Worm (Caenorhabditis elegans) whole organism, L1 larva: ENCODE results near the gene dpy-30.
A peak's percentile ranks its signal among the peaks of the same experiment; 100 is the strongest.

Source experiments
- C16A3.4 ChIP-seq: fragments of 150-350 bp; optimal IDR thresholded peaks from 2 replicates; lab custom pipeline; 2014; ENCODE audit warnings: missing biosample characterization, missing genetic modification characterization
- Y116A8C.19 ChIP-seq: sonication (generic microtip); optimal IDR thresholded peaks from 2 replicates; lab custom pipeline; 2016; ENCODE audit warnings: missing compliant biosample characterization, missing genetic modification characterization, borderline replicate concordance
- aha-1 ChIP-seq: fragments of 150-350 bp; optimal IDR thresholded peaks from 2 replicates; lab custom pipeline; 2014; ENCODE audit warnings: missing biosample characterization, missing genetic modification characterization
- alr-1 ChIP-seq: fragments of 200-800 bp; sonication (Bioruptor generic); optimal IDR thresholded peaks from 2 replicates; lab custom pipeline; 2018; ENCODE audit warnings: borderline replicate concordance, mild to moderate bottlenecking, missing genetic modification characterization, missing compliant biosample characterization
- aly-2 ChIP-seq: fragments of 150-350 bp; optimal IDR thresholded peaks from 2 replicates; lab custom pipeline; 2014; ENCODE audit warnings: missing biosample characterization, missing genetic modification characterization
- blmp-1 ChIP-seq: fragments of 150-350 bp; optimal IDR thresholded peaks from 2 replicates; lab custom pipeline; 2014; ENCODE audit warnings: missing biosample characterization, missing genetic modification characterization
- ceh-82 ChIP-seq, 3 experiments: fragments of 150-350 bp in 1 of 3; sonication (generic microtip) in 2 of 3; optimal IDR thresholded peaks; 2 replicates each; lab custom pipeline; 2014 to 2017; ENCODE audit warnings: missing biosample characterization in 3 of 3, missing genetic modification characterization in 3 of 3
- ceh-90 ChIP-seq: sonication (generic microtip); optimal IDR thresholded peaks from 2 replicates; lab custom pipeline; 2016; ENCODE audit warnings: missing genetic modification characterization, missing compliant biosample characterization
- dpl-1 ChIP-seq, 3 experiments: fragments of 150-350 bp in 2 of 3; sonication (generic microtip) in 1 of 3; optimal IDR thresholded peaks; 2 replicates each; lab custom pipeline; 2014 to 2017; ENCODE audit warnings: missing biosample characterization in 3 of 3, missing genetic modification characterization in 3 of 3, missing genetic modification reagents in 3 of 3
- dsc-1 ChIP-seq: sonication (generic microtip); optimal IDR thresholded peaks from 2 replicates; lab custom pipeline; 2016; ENCODE audit warnings: mild to moderate bottlenecking, missing genetic modification characterization, missing compliant biosample characterization
- efl-1 ChIP-seq, 4 experiments: fragments of 150-350 bp; optimal IDR thresholded peaks in 3 of 4; peaks in 1 of 4; 1 replicate in 1 of 4; 2 replicates in 3 of 4; lab custom pipeline; 2014; ENCODE audit warnings: missing biosample characterization in 2 of 4, missing genetic modification characterization in 2 of 4, missing genetic modification reagents in 2 of 4
- efl-3 ChIP-seq: fragments of 200-800 bp; sonication (Bioruptor generic); optimal IDR thresholded peaks from 2 replicates; lab custom pipeline; 2018; ENCODE audit warnings: mild to moderate bottlenecking, missing genetic modification characterization, missing compliant biosample characterization
- elt-2 ChIP-seq: sonication (generic microtip); optimal IDR thresholded peaks from 2 replicates; lab custom pipeline; 2016; ENCODE audit warnings: missing genetic modification characterization, mild to moderate bottlenecking, inconsistent platforms, missing compliant biosample characterization, missing genetic modification reagents
- elt-3 ChIP-seq, 6 experiments: fragments of 150-350 bp in 1 of 6; sonication (generic microtip); optimal IDR thresholded peaks; 2 replicates each; lab custom pipeline; 2017 to 2018; ENCODE audit warnings: missing biosample characterization in 6 of 6, missing genetic modification characterization in 6 of 6, inconsistent platforms in 1 of 6
- ets-5 ChIP-seq: fragments of 200-800 bp; sonication (Bioruptor generic); IDR thresholded peaks from 2 replicates; pipeline ENCODE4 v1.3.6; 2022; ENCODE audit warnings: missing genetic modification characterization, missing compliant biosample characterization
- fkh-10 ChIP-seq: sonication (generic microtip); optimal IDR thresholded peaks from 2 replicates; lab custom pipeline; 2017; ENCODE audit warnings: missing biosample characterization, missing genetic modification reagents, missing genetic modification characterization
- fkh-8 ChIP-seq: sonication (generic microtip); optimal IDR thresholded peaks from 2 replicates; lab custom pipeline; 2016; ENCODE audit warnings: mild to moderate bottlenecking, missing genetic modification characterization, missing compliant biosample characterization
- fos-1 ChIP-seq: fragments of 150-350 bp; optimal IDR thresholded peaks from 2 replicates; lab custom pipeline; 2014; ENCODE audit warnings: missing biosample characterization, missing genetic modification characterization
- grh-1 ChIP-seq: fragments of 200-800 bp; sonication (Bioruptor generic); IDR thresholded peaks from 2 replicates; pipeline ENCODE4 v1.3.6; 2022; ENCODE audit warnings: missing genetic modification reagents, missing genetic modification characterization, missing compliant biosample characterization
- hlh-4 ChIP-seq: sonication (generic microtip); optimal IDR thresholded peaks from 2 replicates; lab custom pipeline; 2016; ENCODE audit warnings: mild to moderate bottlenecking, missing genetic modification characterization, missing compliant biosample characterization
- hpl-2 ChIP-seq: fragments of 150-350 bp; optimal IDR thresholded peaks from 2 replicates; lab custom pipeline; 2014; ENCODE audit warnings: missing biosample characterization, missing genetic modification reagents, missing genetic modification characterization
- irx-1 ChIP-seq: sonication (generic microtip); optimal IDR thresholded peaks from 2 replicates; lab custom pipeline; 2016; ENCODE audit warnings: missing genetic modification characterization, missing compliant biosample characterization
- isw-1 ChIP-seq: fragments of 200-800 bp; sonication (Bioruptor generic); IDR thresholded peaks from 2 replicates; pipeline ENCODE4 v1.3.6; 2022; ENCODE audit warnings: missing genetic modification characterization, missing compliant biosample characterization
- jun-1 ChIP-seq: fragments of 150-350 bp; optimal IDR thresholded peaks from 2 replicates; lab custom pipeline; 2014; ENCODE audit warnings: missing biosample characterization, missing genetic modification reagents, missing genetic modification characterization
- lin-15B ChIP-seq: fragments of 150-350 bp; sonication (generic microtip); optimal IDR thresholded peaks from 3 replicates; lab custom pipeline; 2014; ENCODE audit warnings: missing biosample characterization, missing genetic modification characterization
- lin-35 ChIP-seq, 2 experiments: fragments of 150-350 bp; optimal IDR thresholded peaks; 2 replicates each; lab custom pipeline; 2014; ENCODE audit warnings: missing biosample characterization in 2 of 2, missing genetic modification characterization in 2 of 2, missing genetic modification reagents in 2 of 2
- lir-3 ChIP-seq: sonication (generic microtip); optimal IDR thresholded peaks from 2 replicates; lab custom pipeline; 2016; ENCODE audit warnings: mild to moderate bottlenecking, missing genetic modification characterization, moderate library complexity, missing compliant biosample characterization; ENCODE audit not compliant: poor library complexity
- lsy-2 ChIP-seq, 2 experiments: fragments of 150-350 bp; optimal IDR thresholded peaks; 2 replicates each; lab custom pipeline; 2014; ENCODE audit warnings: missing biosample characterization in 2 of 2, missing genetic modification characterization in 2 of 2
- mab-9 ChIP-seq: fragments of 200-800 bp; sonication (Bioruptor generic); IDR thresholded peaks from 2 replicates; pipeline ENCODE4 v1.3.6; 2022; ENCODE audit warnings: missing genetic modification reagents, missing genetic modification characterization, missing compliant biosample characterization
- mdl-1 ChIP-seq, 2 experiments: fragments of 150-350 bp; optimal IDR thresholded peaks; 2 replicates each; lab custom pipeline; 2014 to 2017; ENCODE audit warnings: missing biosample characterization in 2 of 2, missing genetic modification characterization in 2 of 2, inconsistent platforms in 1 of 2
- mef-2 ChIP-seq: fragments of 150-350 bp; optimal IDR thresholded peaks from 2 replicates; lab custom pipeline; 2014; ENCODE audit warnings: missing biosample characterization, missing genetic modification characterization
- nhr-19 ChIP-seq: fragments of 200-800 bp; sonication (Bioruptor generic); conservative IDR thresholded peaks from 2 replicates; pipeline ENCODE4 v1.3.6; 2022; ENCODE audit warnings: missing genetic modification characterization, missing compliant biosample characterization
- nhr-20 ChIP-seq: sonication (generic microtip); optimal IDR thresholded peaks from 2 replicates; lab custom pipeline; 2016; ENCODE audit warnings: mild to moderate bottlenecking, missing genetic modification characterization, missing compliant biosample characterization
- nhr-28 ChIP-seq: fragments of 150-350 bp; optimal IDR thresholded peaks from 2 replicates; lab custom pipeline; 2014; ENCODE audit warnings: missing biosample characterization, missing genetic modification characterization
- nhr-47 ChIP-seq: sonication (generic microtip); optimal IDR thresholded peaks from 2 replicates; lab custom pipeline; 2016; ENCODE audit warnings: mild to moderate bottlenecking, missing genetic modification characterization, moderate library complexity, missing compliant biosample characterization
- nhr-76 ChIP-seq: sonication (generic microtip); optimal IDR thresholded peaks from 2 replicates; lab custom pipeline; 2017; ENCODE audit warnings: missing biosample characterization, missing genetic modification characterization
- nhr-90 ChIP-seq: sonication (generic microtip); optimal IDR thresholded peaks from 2 replicates; lab custom pipeline; 2016; ENCODE audit warnings: mild to moderate bottlenecking, missing genetic modification characterization, missing compliant biosample characterization; ENCODE audit not compliant: poor library complexity
- pqm-1 ChIP-seq: sonication (generic microtip); optimal IDR thresholded peaks from 3 replicates; lab custom pipeline; 2017; ENCODE audit warnings: missing biosample characterization, missing genetic modification characterization
- rnt-1 ChIP-seq: sonication (generic microtip); optimal IDR thresholded peaks from 2 replicates; lab custom pipeline; 2016; ENCODE audit warnings: mild to moderate bottlenecking, missing genetic modification characterization, moderate library complexity, missing compliant biosample characterization
- skn-1 ChIP-seq: fragments of 150-350 bp; optimal IDR thresholded peaks from 2 replicates; lab custom pipeline; 2014; ENCODE audit warnings: missing biosample characterization, missing genetic modification characterization
- snpc-4 ChIP-seq: fragments of 150-350 bp; optimal IDR thresholded peaks from 2 replicates; lab custom pipeline; 2014; ENCODE audit warnings: missing biosample characterization, missing genetic modification characterization
- snu-23 ChIP-seq: sonication (generic microtip); optimal IDR thresholded peaks from 2 replicates; lab custom pipeline; 2016; ENCODE audit warnings: missing genetic modification characterization, missing compliant biosample characterization
- sox-4 ChIP-seq: sonication (generic microtip); optimal IDR thresholded peaks from 2 replicates; lab custom pipeline; 2016; ENCODE audit warnings: missing genetic modification characterization, missing compliant biosample characterization
- sup-37 ChIP-seq: fragments of 200-800 bp; sonication (Bioruptor generic); optimal IDR thresholded peaks from 2 replicates; lab custom pipeline; 2018; ENCODE audit warnings: mild to moderate bottlenecking, missing genetic modification characterization, missing compliant biosample characterization
- swsn-7 ChIP-seq: sonication (generic microtip); optimal IDR thresholded peaks from 2 replicates; lab custom pipeline; 2016; ENCODE audit warnings: missing genetic modification characterization, missing compliant biosample characterization
- tbx-2 ChIP-seq: sonication (generic microtip); optimal IDR thresholded peaks from 2 replicates; lab custom pipeline; 2016; ENCODE audit warnings: missing genetic modification characterization, missing compliant biosample characterization
- tlp-1 ChIP-seq: fragments of 150-350 bp; optimal IDR thresholded peaks from 2 replicates; lab custom pipeline; 2014; ENCODE audit warnings: missing biosample characterization, missing genetic modification characterization
- unc-86 ChIP-seq: sonication (generic microtip); optimal IDR thresholded peaks from 2 replicates; lab custom pipeline; 2016; ENCODE audit warnings: missing genetic modification characterization, missing compliant biosample characterization
- vab-15 ChIP-seq: sonication (generic microtip); optimal IDR thresholded peaks from 2 replicates; lab custom pipeline; 2017; ENCODE audit warnings: missing genotype, mild to moderate bottlenecking, missing genetic modification characterization, missing compliant biosample characterization
- xbp-1 ChIP-seq: sonication (generic microtip); optimal IDR thresholded peaks from 2 replicates; lab custom pipeline; 2016; ENCODE audit warnings: missing genetic modification characterization, missing compliant biosample characterization
- zag-1 ChIP-seq: fragments of 150-350 bp; optimal IDR thresholded peaks from 2 replicates; lab custom pipeline; 2014; ENCODE audit warnings: missing biosample characterization, missing genetic modification characterization
- ztf-4 ChIP-seq: fragments of 150-350 bp; optimal IDR thresholded peaks from 2 replicates; lab custom pipeline; 2014; ENCODE audit warnings: missing biosample characterization, missing genetic modification characterization

dpy-30 gene

ce11 chrV:12190943-12191569, at the start of gene dpy-30:
Gene dpy-30, plus strand, starts transcription at chrV:12191519.
- peak; percentile 74 for TF ChIP-seq rnt-1 (tag; lab: Kevin White, UChicago)
- TF ChIP-seq xbp-1 (tag; lab: Kevin White, UChicago) = peak; percentile 59
- no peak for TF ChIP-seq hlh-4 (tag; lab: Kevin White, UChicago)
- no peak for TF ChIP-seq pqm-1 (tag; lab: Kevin White, UChicago)
- TF ChIP-seq lin-15B (tag; lab: Kevin White, UChicago) = peak; percentile 21
- no peak for TF ChIP-seq grh-1 (GFP tag; lab: Robert Waterston, UW)
- TF ChIP-seq snu-23 (GFP tag; lab: Kevin White, UChicago) = peak; percentile 79
- TF ChIP-seq nhr-76 (tag; lab: Kevin White, UChicago) = no peak
- TF ChIP-seq nhr-28 (tag; lab: Kevin White, UChicago) = no peak
- peak; percentile 31 for TF ChIP-seq fkh-8
- peak; percentile 79 to 84 for TF ChIP-seq efl-1 (optimal IDR thresholded peaks at IDR 0.05; lab: Kevin White, UChicago)
- TF ChIP-seq efl-1 (GFP tag; optimal IDR thresholded peaks at IDR 0.05 in 1 of 2; lab: Kevin White, UChicago) = peak; percentile 80 to 98
- TF ChIP-seq elt-3 (tag; optimal IDR thresholded peaks at IDR 0.05; lab: Kevin White, UChicago) = peak in 2 of 6 experiments; percentile 10 to 22
- peak; percentile 49 for TF ChIP-seq blmp-1 (tag; lab: Kevin White, UChicago)
- peak; percentile 64 for TF ChIP-seq C16A3.4 (tag; lab: Kevin White, UChicago)
- peak; percentile 79 to 87 for TF ChIP-seq lin-35 (GFP tag; optimal IDR thresholded peaks at IDR 0.05; lab: Kevin White, UChicago)
- TF ChIP-seq efl-3 (GFP tag; lab: Kevin White, UChicago) = no peak
- TF ChIP-seq unc-86 = peak; percentile 49
- peak; percentile 4 for TF ChIP-seq ztf-4 (tag; lab: Kevin White, UChicago)
- TF ChIP-seq elt-2 (tag; lab: Kevin White, UChicago) = peak; percentile 13
- TF ChIP-seq mdl-1 (tag; optimal IDR thresholded peaks at IDR 0.05; lab: Kevin White, UChicago) = peak in 1 of 2 experiments; percentile 32
- TF ChIP-seq ets-5 = no peak
- no peak for TF ChIP-seq aha-1 (tag; lab: Kevin White, UChicago)
- TF ChIP-seq dpl-1 (GFP tag; optimal IDR thresholded peaks at IDR 0.05; lab: Kevin White, UChicago) = peak; percentile 68 to 80 (median 78)
- no peak for TF ChIP-seq mab-9
- peak; percentile 70 for TF ChIP-seq snpc-4 (tag; lab: Kevin White, UChicago)
- peak; percentile 59 for TF ChIP-seq nhr-90
- no peak for TF ChIP-seq ceh-90
- peak; percentile 94 to 98 for TF ChIP-seq lsy-2 (tag; optimal IDR thresholded peaks at IDR 0.05; lab: Kevin White, UChicago)
- TF ChIP-seq isw-1 (GFP tag; lab: Robert Waterston, UW) = peak; percentile 41
- no peak for TF ChIP-seq hpl-2 (GFP tag; lab: Kevin White, UChicago)
- TF ChIP-seq skn-1 = no peak
- TF ChIP-seq ceh-82 (tag; optimal IDR thresholded peaks at IDR 0.05; lab: Kevin White, UChicago) = peak; percentile 27 to 54 (median 45)
- TF ChIP-seq sup-37 (GFP tag; lab: Kevin White, UChicago) = no peak
- TF ChIP-seq swsn-7 = peak; percentile 73
- TF ChIP-seq lir-3 = peak; percentile 29
- TF ChIP-seq vab-15 = no peak
- TF ChIP-seq sox-4 (tag; lab: Kevin White, UChicago) = no peak
- TF ChIP-seq irx-1 (tag; lab: Kevin White, UChicago) = peak; percentile 31
- no peak for TF ChIP-seq fkh-10 (GFP tag; lab: Kevin White, UChicago)
- TF ChIP-seq mef-2 (tag; lab: Kevin White, UChicago) = no peak
- TF ChIP-seq zag-1 (tag; lab: Kevin White, UChicago) = no peak
- TF ChIP-seq aly-2 = peak; percentile 3
- peak; percentile 59; the same call in 1 of the 2 replicates for TF ChIP-seq nhr-19 (GFP tag; lab: Robert Waterston, UW)
- TF ChIP-seq nhr-47 (tag; lab: Kevin White, UChicago) = peak; percentile 72
- no peak for TF ChIP-seq tlp-1 (tag; lab: Kevin White, UChicago)
- TF ChIP-seq alr-1 (tag; lab: Kevin White, UChicago) = no peak
- peak; percentile 64 for TF ChIP-seq dsc-1 (tag; lab: Kevin White, UChicago)
- TF ChIP-seq nhr-20 = peak; percentile 75
- TF ChIP-seq jun-1 (tag; lab: Kevin White, UChicago) = peak; percentile 7
- TF ChIP-seq fos-1 (tag; lab: Kevin White, UChicago) = peak; percentile 7
- TF ChIP-seq Y116A8C.19 (tag; lab: Kevin White, UChicago) = no peak
- peak; percentile 61 for TF ChIP-seq tbx-2 (tag; lab: Kevin White, UChicago)
